Comparison of ENCODE assay signal across 2 fruit fly cellular contexts in the genomic region with DNA sequence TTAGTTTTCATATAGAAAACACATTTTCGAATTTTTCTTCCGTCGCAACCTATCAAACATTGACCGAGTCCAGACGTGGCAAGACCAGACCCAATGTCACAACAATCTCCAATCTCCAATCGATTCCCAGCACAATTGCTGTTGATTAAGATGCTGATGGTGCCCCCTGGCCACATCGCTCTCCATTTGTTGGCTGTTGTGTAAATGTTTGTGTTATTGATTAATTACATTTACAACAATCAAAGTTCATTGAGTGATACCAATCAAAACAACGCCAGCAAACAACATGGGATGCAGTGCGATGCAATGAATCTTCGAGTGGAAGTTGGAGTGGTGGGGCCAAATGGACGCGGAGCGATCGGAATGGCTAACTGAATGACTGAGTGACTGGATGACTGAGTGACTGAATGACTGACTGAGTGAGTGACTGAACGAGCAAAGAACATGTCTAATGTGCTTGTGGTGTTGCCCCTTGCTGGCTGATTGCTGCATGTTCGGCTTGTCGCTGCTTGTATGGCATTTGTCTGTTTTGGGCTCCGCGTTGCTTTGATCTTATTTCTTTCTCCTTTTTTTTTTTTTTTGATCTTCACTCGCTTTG.
A peak's percentile ranks its signal among the peaks of the same experiment; 100 is the strongest.
TF ChIP-seq lines count a peak whose summit lies in the region.

No protein-coding gene starts in this region.

- no peak for TF ChIP-seq CTCF in whole organism, embryonic (GFP tag; optimal IDR thresholded peaks at IDR 0.05; lab: Kevin White, UChicago)

TF ChIP-seq in whole organism, embryonic, 481 proteins besides CTCF, POLR2A, EP300 and RAD21:
- TF ChIP-seq Kr (GFP tag; optimal IDR thresholded peaks at IDR 0.05; lab: Kevin White, UChicago) = peak; percentile 22
- TF ChIP-seq CG9797 (GFP tag; optimal IDR thresholded peaks at IDR 0.05; lab: Kevin White, UChicago) = no peak
- no peak for TF ChIP-seq tgo (GFP tag; IDR thresholded peaks at IDR 0.05; lab: Robert Waterston, UW)
- peak; percentile 91 for TF ChIP-seq z (GFP tag; IDR thresholded peaks at IDR 0.05; lab: Robert Waterston, UW)
- TF ChIP-seq CG8281 (tag; optimal IDR thresholded peaks at IDR 0.05; lab: Kevin White, UChicago) = peak; percentile 99
- no peak for TF ChIP-seq HHEX (GFP tag; optimal IDR thresholded peaks at IDR 0.05; lab: Kevin White, UChicago)
- TF ChIP-seq CG7745 (tag; optimal IDR thresholded peaks at IDR 0.05; lab: Kevin White, UChicago) = peak; percentile 8
- no peak for TF ChIP-seq CG2678 (tag; optimal IDR thresholded peaks at IDR 0.05; lab: Kevin White, UChicago)
- no peak for TF ChIP-seq Nf-YC (tag; optimal IDR thresholded peaks at IDR 0.05; lab: Kevin White, UChicago)
- no peak for TF ChIP-seq scrt (GFP tag; optimal IDR thresholded peaks at IDR 0.05; lab: Kevin White, UChicago)
- TF ChIP-seq mirr (GFP tag; optimal IDR thresholded peaks at IDR 0.05; lab: Kevin White, UChicago) = peak; percentile 2
- peak; percentile 65; the same call in 1 of the 2 replicates for TF ChIP-seq Awh (GFP tag; IDR thresholded peaks at IDR 0.05; lab: Robert Waterston, UW)
- peak; percentile 9 for TF ChIP-seq Nf-YB (GFP tag; optimal IDR thresholded peaks at IDR 0.05; lab: Kevin White, UChicago)
- TF ChIP-seq wek (GFP tag; optimal IDR thresholded peaks at IDR 0.05; lab: Kevin White, UChicago) = peak; percentile 19
- TF ChIP-seq kni (GFP tag; optimal IDR thresholded peaks at IDR 0.05; lab: Kevin White, UChicago) = peak; percentile 27
- no peak for TF ChIP-seq CG12071 (GFP tag; optimal IDR thresholded peaks at IDR 0.05; lab: Kevin White, UChicago)
- TF ChIP-seq org-1 (GFP tag; optimal IDR thresholded peaks at IDR 0.05; lab: Kevin White, UChicago) = peak; percentile 48
- TF ChIP-seq pros (GFP tag; optimal IDR thresholded peaks at IDR 0.05; lab: Kevin White, UChicago) = no peak
- TF ChIP-seq CG10209 (GFP tag; optimal IDR thresholded peaks at IDR 0.05; lab: Kevin White, UChicago) = peak; percentile 15
- TF ChIP-seq Pdp1 (GFP tag; optimal IDR thresholded peaks at IDR 0.05; lab: Kevin White, UChicago) = peak in 1 of 2 experiments; percentile 10
- peak; percentile 28 for TF ChIP-seq oc (tag; optimal IDR thresholded peaks at IDR 0.05; lab: Kevin White, UChicago)
- TF ChIP-seq dmrt99B (tag; optimal IDR thresholded peaks at IDR 0.05; lab: Kevin White, UChicago) = peak; percentile 1
- no peak for TF ChIP-seq CG13624 (GFP tag; optimal IDR thresholded peaks at IDR 0.05; lab: Kevin White, UChicago)
- TF ChIP-seq Adf1 (GFP tag; IDR thresholded peaks at IDR 0.05; lab: Robert Waterston, UW) = no peak
- TF ChIP-seq grn (GFP tag; optimal IDR thresholded peaks at IDR 0.05; lab: Kevin White, UChicago) = peak; percentile 59
- no peak for TF ChIP-seq sna (GFP tag; IDR thresholded peaks at IDR 0.05; lab: Robert Waterston, UW; ENCODE audit: partially characterized antibody)
- peak; percentile 48 for TF ChIP-seq sqz (GFP tag; optimal IDR thresholded peaks at IDR 0.05; lab: Kevin White, UChicago)
- no peak for TF ChIP-seq CG10431 (GFP tag; optimal IDR thresholded peaks at IDR 0.05; lab: Kevin White, UChicago)

TF ChIP-seq in whole organism, prepupa, 60 proteins besides CTCF, POLR2A, EP300 and RAD21:
- TF ChIP-seq CG6854 (GFP tag; optimal IDR thresholded peaks at IDR 0.05; lab: Kevin White, UChicago) (no peak), svp (GFP tag; lab: Kevin White, UChicago) (peak; percentile 89), CG8119 (GFP tag; IDR thresholded peaks at IDR 0.05; lab: Robert Waterston, UW) (peak; percentile 26; the same call in 1 of the 3 replicates), CG10631 (GFP tag; optimal IDR thresholded peaks at IDR 0.05; lab: Kevin White, UChicago) (no peak), CG6163 (GFP tag; IDR thresholded peaks at IDR 0.05; lab: Robert Waterston, UW) (0 out of 3 replicates have a peak, but pooled peaks have one; percentile 17)
